Worm (Caenorhabditis elegans) whole organism, late embryonic: ENCODE data around the gene madf-3.

Experiments used
- C08G9.2 ChIP-seq: sonication (generic microtip); optimal IDR thresholded peaks from 2 replicates; lab custom pipeline; 2016; ENCODE audit warnings: mild to moderate bottlenecking, missing genetic modification characterization, moderate library complexity, missing compliant biosample characterization
- C38D4.7 ChIP-seq: fragments of 200-800 bp; sonication (Bioruptor generic); optimal IDR thresholded peaks from 2 replicates; lab custom pipeline; 2018; ENCODE audit warnings: mild to moderate bottlenecking, missing genetic modification characterization, moderate library complexity, missing compliant biosample characterization
- ceh-18 ChIP-seq: sonication (generic microtip); optimal IDR thresholded peaks from 2 replicates; lab custom pipeline; 2016; ENCODE audit warnings: missing genetic modification characterization, missing compliant biosample characterization
- ceh-19 ChIP-seq: fragments of 200-800 bp; sonication (Bioruptor generic); optimal IDR thresholded peaks from 2 replicates; lab custom pipeline; 2018; ENCODE audit warnings: mild to moderate bottlenecking, missing genetic modification characterization, missing compliant biosample characterization
- ceh-2 ChIP-seq: sonication (generic microtip); optimal IDR thresholded peaks from 2 replicates; lab custom pipeline; 2016; ENCODE audit warnings: missing genotype, missing genetic modification characterization, missing compliant biosample characterization
- ceh-22 ChIP-seq: sonication (generic microtip); optimal IDR thresholded peaks from 2 replicates; lab custom pipeline; 2017; ENCODE audit warnings: missing biosample characterization, missing genetic modification characterization
- ceh-30 ChIP-seq: fragments of 150-350 bp; optimal IDR thresholded peaks from 2 replicates; lab custom pipeline; 2014; ENCODE audit warnings: missing biosample characterization, missing genetic modification characterization
- ceh-45 ChIP-seq: fragments of 200-800 bp; sonication (Bioruptor generic); IDR thresholded peaks from 2 replicates; pipeline ENCODE4 v1.3.6; 2022; ENCODE audit warnings: missing genetic modification reagents, missing genetic modification characterization, missing compliant biosample characterization
- ceh-48 ChIP-seq: sonication (generic microtip); optimal IDR thresholded peaks from 2 replicates; lab custom pipeline; 2016; ENCODE audit warnings: missing genetic modification characterization, inconsistent platforms, missing compliant biosample characterization
- dmd-4 ChIP-seq: sonication (generic microtip); optimal IDR thresholded peaks from 2 replicates; lab custom pipeline; 2016; ENCODE audit warnings: borderline replicate concordance, missing genetic modification characterization, missing compliant biosample characterization
- dve-1 ChIP-seq: sonication (generic microtip); optimal IDR thresholded peaks from 2 replicates; lab custom pipeline; 2017; ENCODE audit warnings: antibody characterized with exemption, mild to moderate bottlenecking, missing genetic modification characterization, missing compliant biosample characterization
- ets-4 ChIP-seq: sonication (generic microtip); optimal IDR thresholded peaks from 2 replicates; lab custom pipeline; 2016; ENCODE audit warnings: missing genetic modification characterization, missing compliant biosample characterization
- eyg-1 ChIP-seq: sonication (generic microtip); optimal IDR thresholded peaks from 2 replicates; lab custom pipeline; 2016; ENCODE audit warnings: missing genotype, missing genetic modification characterization, missing compliant biosample characterization
- fax-1 ChIP-seq: sonication (generic microtip); optimal IDR thresholded peaks from 2 replicates; lab custom pipeline; 2016; ENCODE audit warnings: missing genotype, missing genetic modification characterization, missing compliant biosample characterization
- fkh-10 ChIP-seq: fragments of 150-350 bp; optimal IDR thresholded peaks from 2 replicates; lab custom pipeline; 2014; ENCODE audit warnings: missing biosample characterization, missing genetic modification reagents, missing genetic modification characterization
- fkh-6 ChIP-seq: sonication (generic microtip); optimal IDR thresholded peaks from 2 replicates; lab custom pipeline; 2016; ENCODE audit warnings: missing genetic modification characterization, missing compliant biosample characterization
- gmeb-2 ChIP-seq: sonication (generic microtip); optimal IDR thresholded peaks from 2 replicates; lab custom pipeline; 2016; ENCODE audit warnings: missing genetic modification characterization, inconsistent platforms, missing compliant biosample characterization
- hlh-13 ChIP-seq: fragments of 200-800 bp; sonication (Bioruptor generic); optimal IDR thresholded peaks from 2 replicates; lab custom pipeline; 2018; ENCODE audit warnings: mild to moderate bottlenecking, missing genetic modification characterization, missing compliant biosample characterization
- hlh-8 ChIP-seq: sonication (generic microtip); optimal IDR thresholded peaks from 2 replicates; lab custom pipeline; 2016; ENCODE audit warnings: missing genotype, missing genetic modification characterization, missing compliant biosample characterization
- lim-6 ChIP-seq: sonication (generic microtip); optimal IDR thresholded peaks from 2 replicates; lab custom pipeline; 2016; ENCODE audit warnings: missing genetic modification characterization, missing compliant biosample characterization
- lin-11 ChIP-seq: fragments of 200-800 bp; sonication (Bioruptor generic); optimal IDR thresholded peaks from 2 replicates; lab custom pipeline; 2018; ENCODE audit warnings: mild to moderate bottlenecking, missing genetic modification characterization, missing compliant biosample characterization
- nfya-1 ChIP-seq: sonication (generic microtip); optimal IDR thresholded peaks from 2 replicates; lab custom pipeline; 2017; ENCODE audit warnings: missing genetic modification characterization, mild to moderate bottlenecking, missing compliant biosample characterization, antibody characterized with exemption, moderate library complexity
- nhr-11 ChIP-seq: fragments of 150-350 bp; optimal IDR thresholded peaks from 2 replicates; lab custom pipeline; 2014; ENCODE audit warnings: missing biosample characterization, missing genetic modification characterization
- npax-4 ChIP-seq: sonication (generic microtip); optimal IDR thresholded peaks from 2 replicates; lab custom pipeline; 2016; ENCODE audit warnings: missing genetic modification characterization, missing compliant biosample characterization
- odd-2 ChIP-seq: sonication (generic microtip); optimal IDR thresholded peaks from 2 replicates; lab custom pipeline; 2017; ENCODE audit warnings: antibody characterized with exemption, mild to moderate bottlenecking, missing genetic modification characterization, missing compliant biosample characterization
- pat-9 ChIP-seq: fragments of 200-800 bp; sonication (Bioruptor generic); optimal IDR thresholded peaks from 2 replicates; lab custom pipeline; 2018; ENCODE audit warnings: mild to moderate bottlenecking, missing genetic modification characterization, moderate library complexity, missing compliant biosample characterization
- pax-1 ChIP-seq: fragments of 150-350 bp; optimal IDR thresholded peaks from 2 replicates; lab custom pipeline; 2014; ENCODE audit warnings: missing biosample characterization, missing genetic modification characterization
- pha-2 ChIP-seq: sonication (generic microtip); optimal IDR thresholded peaks from 2 replicates; lab custom pipeline; 2017; ENCODE audit warnings: mild to moderate bottlenecking, missing genetic modification characterization, missing compliant biosample characterization
- ref-2 ChIP-seq: sonication (generic microtip); optimal IDR thresholded peaks from 2 replicates; lab custom pipeline; 2016; ENCODE audit warnings: missing genetic modification characterization, missing compliant biosample characterization
- rnt-1 ChIP-seq: sonication (generic microtip); optimal IDR thresholded peaks from 2 replicates; lab custom pipeline; 2016; ENCODE audit warnings: missing genetic modification characterization, missing compliant biosample characterization
- sdc-2 ChIP-seq: sonication (generic microtip); optimal IDR thresholded peaks from 2 replicates; lab custom pipeline; 2016; ENCODE audit warnings: missing genotype, missing genetic modification characterization, missing compliant biosample characterization
- sox-2 ChIP-seq: fragments of 200-800 bp; sonication (Bioruptor generic); IDR thresholded peaks from 2 replicates; pipeline ENCODE4 v1.3.6; 2022; ENCODE audit warnings: missing genetic modification reagents, missing genetic modification characterization, missing compliant biosample characterization
- syd-9 ChIP-seq: sonication (generic microtip); optimal IDR thresholded peaks from 2 replicates; lab custom pipeline; 2016; ENCODE audit warnings: mild to moderate bottlenecking, missing genetic modification characterization, moderate library complexity, missing compliant biosample characterization
- unc-55 ChIP-seq: sonication (generic microtip); optimal IDR thresholded peaks from 2 replicates; lab custom pipeline; 2017; ENCODE audit warnings: missing biosample characterization, missing genetic modification reagents, missing genetic modification characterization
- unc-86 ChIP-seq: sonication (generic microtip); optimal IDR thresholded peaks from 2 replicates; lab custom pipeline; 2016; ENCODE audit warnings: missing genetic modification characterization, missing compliant biosample characterization
- ztf-16 ChIP-seq: sonication (generic microtip); optimal IDR thresholded peaks from 2 replicates; lab custom pipeline; 2017; ENCODE audit warnings: missing genetic modification characterization, missing compliant biosample characterization

madf-3 gene

DNA sequence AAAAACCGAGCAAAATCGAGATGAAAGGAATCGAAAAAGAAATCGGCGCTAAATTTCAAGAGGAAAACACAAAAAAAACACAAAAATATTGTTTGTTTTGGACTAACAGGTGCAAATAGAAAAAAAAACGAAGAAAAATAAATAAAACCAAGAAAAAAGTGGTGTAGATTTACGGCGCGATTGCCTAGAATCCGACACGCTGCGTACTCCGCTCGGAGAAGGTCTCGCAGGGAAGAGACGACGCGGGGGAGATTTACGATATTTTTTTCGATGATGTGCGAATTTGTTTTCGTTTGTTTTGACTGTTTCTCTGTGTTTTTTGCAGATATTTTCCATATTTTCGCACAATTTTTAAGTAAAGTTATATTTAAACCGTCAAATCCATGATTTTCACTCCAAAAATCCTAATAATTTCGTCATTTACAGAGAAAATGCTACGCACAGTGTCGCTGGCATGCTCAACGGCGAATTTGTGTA is 35.3 kb upstream of the madf-3 start, which contains the start of gene sco-1 (continued):
- TF ChIP-seq dve-1 (tag; lab: Kevin White, UChicago) = peak; percentile 76
- TF ChIP-seq eyg-1 = no peak
- peak; percentile 11 for TF ChIP-seq ceh-48
- TF ChIP-seq hlh-13 (GFP tag; lab: Kevin White, UChicago) = no peak
- 0 out of 2 replicates have a peak, but pooled peaks have one; percentile 36 for TF ChIP-seq ceh-45
- no peak for TF ChIP-seq lin-11 (tag; lab: Kevin White, UChicago)
- no peak for TF ChIP-seq fax-1 (tag; lab: Kevin White, UChicago)
- no peak for TF ChIP-seq fkh-10 (GFP tag; lab: Kevin White, UChicago)
- no peak for TF ChIP-seq ceh-30
- no peak for TF ChIP-seq C38D4.7 (GFP tag; lab: Kevin White, UChicago)
- no peak for TF ChIP-seq ceh-22 (tag; lab: Kevin White, UChicago)
- peak; percentile 83 for TF ChIP-seq ceh-2 (tag; lab: Kevin White, UChicago)
- no peak for TF ChIP-seq pat-9 (tag; lab: Kevin White, UChicago)
- no peak for TF ChIP-seq syd-9 (tag; lab: Kevin White, UChicago)
- no peak for TF ChIP-seq sox-2 (GFP tag; lab: Robert Waterston, UW)
- TF ChIP-seq fkh-6 = no peak

DNA sequence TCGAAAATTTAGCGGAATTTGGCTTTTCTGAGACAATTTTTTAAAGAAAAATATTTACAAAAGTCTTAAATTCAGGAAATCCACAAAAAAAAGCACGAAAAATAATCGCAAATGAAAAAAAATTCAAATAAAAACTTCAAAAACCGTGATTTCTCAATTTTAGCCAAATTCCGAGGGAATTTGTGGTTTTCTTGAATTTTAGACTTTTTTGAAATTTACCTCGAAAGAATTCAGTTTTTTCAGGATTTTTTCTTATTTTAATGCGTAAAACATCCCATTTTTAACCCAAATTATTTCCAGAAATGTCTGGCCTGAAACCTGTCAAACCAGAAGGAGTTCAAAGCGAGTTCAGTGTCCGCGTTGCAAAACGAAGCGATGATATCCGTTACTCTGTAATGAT is 33.2 kb upstream of the madf-3 start, which contains the start of gene gtf-2F1:
Gene gtf-2F1 (plus strand): TSS at position 301 of the 400 bp plus-strand sequence.
- no peak for TF ChIP-seq unc-86
- no peak for TF ChIP-seq ztf-16 (tag; lab: Kevin White, UChicago)
- no peak for TF ChIP-seq npax-4 (tag; lab: Kevin White, UChicago)
- no peak for TF ChIP-seq rnt-1 (tag; lab: Kevin White, UChicago)
- TF ChIP-seq lim-6 = no peak

DNA sequence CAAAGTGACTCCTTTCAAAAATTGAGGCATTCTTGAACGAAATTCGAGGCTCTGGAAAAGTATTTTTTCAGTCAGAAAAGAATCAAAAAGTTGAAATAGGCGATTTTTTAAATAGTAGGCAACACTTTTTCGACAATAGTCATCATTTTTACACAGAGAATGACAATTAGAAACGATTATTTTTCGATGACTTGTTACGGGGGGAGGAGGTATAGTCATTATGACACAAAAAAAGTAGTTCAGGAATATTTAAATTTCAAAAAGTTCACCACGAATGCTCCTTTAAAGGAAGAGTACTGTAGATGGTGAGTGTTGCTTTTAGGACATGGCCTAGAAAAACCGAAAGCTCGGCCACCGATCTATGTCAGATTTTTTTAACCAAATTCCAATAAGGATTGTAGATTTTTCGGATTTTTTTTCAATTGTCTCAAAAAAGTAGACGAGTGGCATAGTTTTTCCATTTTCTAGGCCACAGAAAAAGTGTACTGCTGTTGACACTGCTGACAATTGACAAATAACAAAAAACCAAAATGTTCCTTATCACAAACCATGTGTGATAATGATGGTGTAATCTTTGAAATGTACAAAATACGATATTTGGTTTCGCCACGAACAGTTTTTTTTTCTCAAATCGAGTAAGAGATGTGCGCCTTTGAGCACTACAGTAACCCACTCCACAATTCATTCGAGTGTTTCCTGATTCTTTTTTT is 27.5 kb upstream of the madf-3 start, which contains the start of gene Y52E8A.3:
Gene Y52E8A.3 (minus strand): TSS at position 51 of the 710 bp plus-strand sequence.
- TF ChIP-seq eyg-1 = no peak
- no peak for TF ChIP-seq pax-1
- TF ChIP-seq nfya-1 = no peak
- no peak for TF ChIP-seq rnt-1 (tag; lab: Kevin White, UChicago)
- TF ChIP-seq ceh-2 (tag; lab: Kevin White, UChicago) = no peak
- TF ChIP-seq ref-2 (tag; lab: Kevin White, UChicago) = no peak
- TF ChIP-seq, all 69 proteins: peak for 0

DNA sequence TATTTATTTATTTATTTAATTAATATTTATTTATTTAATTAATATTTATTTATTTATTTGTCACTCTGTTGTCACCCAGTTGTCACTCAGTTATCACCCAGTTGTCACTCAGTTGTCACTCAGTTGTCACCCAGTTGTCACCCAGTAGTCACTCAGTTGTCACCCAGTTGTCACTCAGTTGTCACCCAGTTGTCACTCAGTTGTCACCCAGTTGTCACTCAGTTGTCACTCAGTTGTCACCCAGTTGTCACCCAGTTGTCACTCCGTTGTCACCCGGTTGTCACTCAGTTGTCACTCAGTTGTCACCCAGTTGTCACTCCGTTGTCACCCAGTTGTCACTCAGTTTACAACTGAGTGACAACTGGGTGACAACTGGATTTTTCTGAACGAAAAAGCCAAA is 25.4 kb upstream of the madf-3 start:
- peak; percentile 76 for TF ChIP-seq unc-55 (GFP tag; lab: Kevin White, UChicago)

DNA sequence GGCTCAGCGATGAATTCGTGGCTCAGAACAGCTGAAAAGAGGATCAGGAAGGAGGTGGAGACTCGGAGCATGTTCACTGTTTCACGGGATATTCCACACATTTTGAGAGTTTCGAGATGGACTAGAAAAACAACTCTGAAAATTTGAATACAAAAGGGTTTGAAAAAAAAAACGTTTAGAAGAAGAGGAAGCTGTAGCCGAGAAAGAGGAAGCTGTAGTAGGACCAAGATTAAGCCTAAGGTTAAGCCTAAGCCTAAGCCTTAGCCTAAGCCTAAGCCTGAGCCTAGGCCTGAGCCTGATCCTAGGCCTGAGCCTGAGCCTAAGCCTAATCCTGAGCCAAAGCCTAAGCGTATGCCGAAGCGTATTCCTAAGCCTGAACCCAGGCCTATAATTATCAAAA is 22.4 kb upstream of the madf-3 start, which contains the start of gene plep-1:
Gene plep-1 (minus strand): TSS at position 101 of the 400 bp plus-strand sequence.
- TF ChIP-seq C08G9.2 (no peak), gmeb-2 (tag; lab: Kevin White, UChicago) (no peak), pha-2 (tag; lab: Kevin White, UChicago) (no peak), ceh-18 (tag; lab: Kevin White, UChicago) (no peak), ztf-16 (tag; lab: Kevin White, UChicago) (no peak), dve-1 (tag; lab: Kevin White, UChicago) (peak; percentile 40), ceh-19 (GFP tag; lab: Kevin White, UChicago) (no peak)

DNA sequence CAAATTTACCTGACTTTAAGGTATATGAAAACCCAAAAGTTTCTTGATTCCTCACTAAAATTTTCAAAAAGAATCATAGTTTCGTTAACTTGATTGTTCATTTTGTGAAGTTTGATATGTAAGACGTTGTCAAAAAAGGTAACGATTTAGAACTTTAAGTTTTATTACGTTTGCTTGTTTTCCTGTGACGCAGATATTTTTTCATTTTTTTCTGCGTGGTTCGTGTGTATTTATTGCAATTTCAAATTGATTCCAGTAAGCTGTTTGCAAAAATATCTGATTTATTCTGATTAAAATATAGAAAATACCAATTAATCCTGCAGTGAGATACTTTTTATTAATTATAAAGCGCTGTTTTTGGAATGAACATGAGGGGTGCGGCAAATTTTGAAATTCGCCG is 18.5 kb upstream of the madf-3 start, which contains the start of gene srw-40:
Gene srw-40 (minus strand): TSS at position 101 of the 400 bp plus-strand sequence.
- TF ChIP-seq pax-1 (no peak), fkh-10 (GFP tag; lab: Kevin White, UChicago) (no peak), odd-2 (no peak), nhr-11 (tag; lab: Kevin White, UChicago) (no peak), npax-4 (tag; lab: Kevin White, UChicago) (no peak), pat-9 (tag; lab: Kevin White, UChicago) (no peak), ets-4 (tag; lab: Kevin White, UChicago) (no peak), unc-86 (no peak), dmd-4 (tag; lab: Kevin White, UChicago) (no peak), sdc-2 (no peak), eyg-1 (no peak), hlh-8 (tag; lab: Kevin White, UChicago) (no peak)
